Worm (Caenorhabditis elegans) whole organism, mixed stage, embryonic: Measurements from ENCODE around the gene ceh-83.
"Not testable (repeated sequence)": the region's sequence is repeated elsewhere in the genome, so short reads cannot be mapped to it uniquely, and the experiment has no call there.

ENCODE experiments used
- M03D4.4 ChIP-seq: sonication (generic microtip); optimal IDR thresholded peaks from 2 replicates; lab custom pipeline; 2017; ENCODE audit warnings: mild to moderate bottlenecking, missing genetic modification characterization, missing compliant biosample characterization
- bed-3 ChIP-seq: fragments of 200-800 bp; sonication (Bioruptor generic); optimal IDR thresholded peaks from 3 replicates; lab custom pipeline; 2018; ENCODE audit warnings: mild to moderate bottlenecking, missing genetic modification characterization, moderate library complexity, missing compliant biosample characterization
- ceh-39 ChIP-seq: fragments of 150-350 bp; optimal IDR thresholded peaks from 2 replicates; lab custom pipeline; 2014; ENCODE audit warnings: missing biosample characterization, missing genetic modification characterization
- ceh-43 ChIP-seq: fragments of 200-800 bp; sonication (Bioruptor generic); optimal IDR thresholded peaks from 2 replicates; lab custom pipeline; 2018; ENCODE audit warnings: mild to moderate bottlenecking, missing genetic modification characterization, moderate library complexity, missing compliant biosample characterization
- ceh-83 ChIP-seq: fragments of 200-800 bp; sonication (Bioruptor generic); optimal IDR thresholded peaks from 2 replicates; lab custom pipeline; 2018; ENCODE audit warnings: mild to moderate bottlenecking, missing genetic modification characterization, missing compliant biosample characterization
- ces-1 ChIP-seq: fragments of 150-350 bp; optimal IDR thresholded peaks from 2 replicates; lab custom pipeline; 2014; ENCODE audit warnings: missing biosample characterization, missing genetic modification reagents, missing genetic modification characterization
- cnd-1 ChIP-seq: fragments of 200-800 bp; sonication (Bioruptor generic); optimal IDR thresholded peaks from 2 replicates; lab custom pipeline; 2018; ENCODE audit warnings: mild to moderate bottlenecking, missing genetic modification characterization, missing compliant biosample characterization
- drap-1 ChIP-seq: fragments of 200-800 bp; sonication (Bioruptor generic); optimal IDR thresholded peaks from 3 replicates; lab custom pipeline; 2018; ENCODE audit warnings: mild to moderate bottlenecking, missing genetic modification characterization, missing compliant biosample characterization
- elt-1 ChIP-seq: sonication (generic microtip); optimal IDR thresholded peaks from 2 replicates; lab custom pipeline; 2017; ENCODE audit warnings: missing genetic modification characterization, mild to moderate bottlenecking, missing compliant biosample characterization, antibody characterized with exemption, moderate library complexity, borderline replicate concordance; ENCODE audit not compliant: insufficient read depth
- elt-3 ChIP-seq: fragments of 150-350 bp; optimal IDR thresholded peaks from 2 replicates; lab custom pipeline; 2014; ENCODE audit warnings: missing biosample characterization, missing genetic modification characterization
- flh-1 ChIP-seq: fragments of 200-800 bp; sonication (Bioruptor generic); optimal IDR thresholded peaks from 2 replicates; lab custom pipeline; 2018; ENCODE audit warnings: mild to moderate bottlenecking, missing genetic modification characterization, moderate library complexity, missing compliant biosample characterization
- ham-2 ChIP-seq: fragments of 200-800 bp; sonication (Bioruptor generic); optimal IDR thresholded peaks from 2 replicates; lab custom pipeline; 2018; ENCODE audit warnings: mild to moderate bottlenecking, missing genetic modification characterization, missing compliant biosample characterization
- hlh-1 ChIP-seq: fragments of 150-350 bp; optimal IDR thresholded peaks from 2 replicates; lab custom pipeline; 2014; ENCODE audit warnings: missing biosample characterization, missing genetic modification reagents, missing genetic modification characterization
- lin-13 ChIP-seq: fragments of 150-350 bp; optimal IDR thresholded peaks from 2 replicates; lab custom pipeline; 2014; ENCODE audit warnings: missing biosample characterization, missing genetic modification characterization
- lin-32 ChIP-seq: fragments of 200-800 bp; sonication (Bioruptor generic); optimal IDR thresholded peaks from 2 replicates; lab custom pipeline; 2018; ENCODE audit warnings: mild to moderate bottlenecking, missing genetic modification characterization, missing compliant biosample characterization
- lsy-2 ChIP-seq: fragments of 150-350 bp; optimal IDR thresholded peaks from 2 replicates; lab custom pipeline; 2014; ENCODE audit warnings: missing biosample characterization, missing genetic modification characterization
- mab-5 ChIP-seq: fragments of 150-350 bp; optimal IDR thresholded peaks from 2 replicates; lab custom pipeline; 2014; ENCODE audit warnings: missing biosample characterization, missing genetic modification characterization
- mep-1 ChIP-seq: fragments of 150-350 bp; optimal IDR thresholded peaks from 2 replicates; lab custom pipeline; 2017; ENCODE audit warnings: missing biosample characterization, missing genetic modification reagents, missing genetic modification characterization, inconsistent platforms
- mls-2 ChIP-seq: sonication (generic microtip); optimal IDR thresholded peaks from 2 replicates; lab custom pipeline; 2016; ENCODE audit warnings: mild to moderate bottlenecking, missing genetic modification characterization, moderate library complexity, missing compliant biosample characterization
- nhr-12 ChIP-seq: fragments of 150-350 bp; optimal IDR thresholded peaks from 2 replicates; lab custom pipeline; 2014; ENCODE audit warnings: missing biosample characterization, missing genetic modification characterization
- nhr-2 ChIP-seq: fragments of 150-350 bp; optimal IDR thresholded peaks from 2 replicates; lab custom pipeline; 2014; ENCODE audit warnings: missing biosample characterization, missing genetic modification characterization
- nhr-237 ChIP-seq: fragments of 150-350 bp; optimal IDR thresholded peaks from 2 replicates; lab custom pipeline; 2014; ENCODE audit warnings: missing biosample characterization, missing genetic modification characterization
- nhr-28 ChIP-seq: fragments of 150-350 bp; optimal IDR thresholded peaks from 2 replicates; lab custom pipeline; 2014; ENCODE audit warnings: missing biosample characterization, missing genetic modification characterization
- nhr-76 ChIP-seq: sonication (generic microtip); optimal IDR thresholded peaks from 2 replicates; lab custom pipeline; 2017; ENCODE audit warnings: missing biosample characterization, missing genetic modification characterization
- snpc-4 ChIP-seq: fragments of 150-350 bp; optimal IDR thresholded peaks from 2 replicates; lab custom pipeline; 2014; ENCODE audit warnings: missing biosample characterization, missing genetic modification characterization
- sptf-1 ChIP-seq: sonication (generic microtip); optimal IDR thresholded peaks from 2 replicates; lab custom pipeline; 2017; ENCODE audit warnings: mild to moderate bottlenecking, missing genetic modification characterization, moderate library complexity, missing compliant biosample characterization
- tbx-8 ChIP-seq: fragments of 200-800 bp; sonication (Bioruptor generic); optimal IDR thresholded peaks from 2 replicates; lab custom pipeline; 2018; ENCODE audit warnings: mild to moderate bottlenecking, missing genetic modification characterization, moderate library complexity, missing compliant biosample characterization
- unc-120 ChIP-seq: sonication (generic microtip); optimal IDR thresholded peaks from 2 replicates; lab custom pipeline; 2017; ENCODE audit warnings: missing genetic modification characterization, missing compliant biosample characterization; ENCODE audit not compliant: poor library complexity, severe bottlenecking
- unc-39 ChIP-seq: fragments of 150-350 bp; optimal IDR thresholded peaks from 2 replicates; lab custom pipeline; 2014; ENCODE audit warnings: missing biosample characterization, missing genetic modification characterization
- unc-62 ChIP-seq: fragments of 150-350 bp; optimal IDR thresholded peaks from 2 replicates; lab custom pipeline; 2014; ENCODE audit warnings: missing biosample characterization, missing genetic modification reagents, missing genetic modification characterization
- zip-8 ChIP-seq: fragments of 150-350 bp; optimal IDR thresholded peaks from 2 replicates; lab custom pipeline; 2014; ENCODE audit warnings: missing biosample characterization, missing genetic modification characterization

ceh-83 gene

DNA sequence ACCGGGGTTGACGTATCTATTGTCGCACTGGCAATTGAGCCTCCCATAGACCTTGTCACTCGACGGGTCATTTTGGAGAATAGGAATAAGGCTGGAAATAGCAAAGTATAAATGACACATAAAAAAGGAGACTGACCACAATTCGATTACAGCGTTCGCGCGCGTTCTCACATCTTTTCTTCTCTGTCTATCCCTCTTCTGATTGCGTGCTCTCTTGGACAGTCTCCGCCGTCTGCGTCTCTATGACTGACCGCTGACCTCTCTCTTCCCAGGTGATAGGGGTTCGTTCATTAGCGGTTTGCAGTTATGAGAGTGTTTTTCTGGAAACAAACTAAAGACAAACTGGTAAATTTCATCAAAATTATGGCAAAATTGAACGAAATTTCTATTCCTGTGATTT is at the start of gene ceh-83:
ceh-83 (minus strand) TSS at position 181 of the 400 bp plus-strand sequence.
- TF ChIP-seq cnd-1 (tag; lab: Kevin White, UChicago) (no peak), nhr-237 (no peak), zip-8 (tag; lab: Kevin White, UChicago) (no peak), nhr-12 (tag; lab: Kevin White, UChicago) (no peak), nhr-2 (tag; lab: Kevin White, UChicago) (no peak), sptf-1 (tag; lab: Kevin White, UChicago) (no peak), mep-1 (no peak), M03D4.4 (tag; lab: Kevin White, UChicago) (no peak), lin-13 (tag; lab: Kevin White, UChicago) (no peak), unc-120 (tag; lab: Kevin White, UChicago) (no peak), snpc-4 (tag; lab: Kevin White, UChicago) (no peak), hlh-1 (no peak), unc-39 (no peak), lsy-2 (tag; lab: Kevin White, UChicago) (no peak), nhr-76 (no peak), mab-5 (tag; lab: Kevin White, UChicago) (no peak), ceh-83 (GFP tag; lab: Kevin White, UChicago) (no peak), nhr-28 (tag; lab: Kevin White, UChicago) (no peak), unc-62 (no peak), drap-1 (no peak)
- TF ChIP-seq, all 35 proteins: peak for 0

DNA sequence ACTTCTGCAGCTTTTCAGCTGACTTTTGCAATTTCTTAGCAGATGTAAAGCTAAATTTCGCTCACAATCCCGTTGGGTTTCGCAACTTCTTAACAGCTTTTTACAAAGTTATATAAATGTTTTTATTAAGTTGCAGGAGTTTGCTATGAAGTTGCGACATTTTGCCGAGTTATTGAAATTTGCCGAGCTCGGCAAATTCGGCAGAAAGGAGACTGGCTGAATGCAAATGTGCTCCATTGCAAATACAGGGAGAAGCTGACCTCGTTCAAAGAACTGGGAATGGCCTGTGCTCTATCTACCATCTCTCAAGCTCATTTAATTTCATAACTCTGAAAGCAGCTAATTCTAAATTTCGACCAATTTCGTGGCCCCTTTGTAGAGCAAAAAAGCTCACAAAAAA is 48.5 kb upstream of the ceh-83 start, which contains the start of gene C08F1.11:
C08F1.11 (minus strand) TSS at position 101 of the 400 bp plus-strand sequence.
- TF ChIP-seq mab-5 (tag; lab: Kevin White, UChicago) (no peak), zip-8 (tag; lab: Kevin White, UChicago) (no peak), unc-120 (tag; lab: Kevin White, UChicago) (no peak), nhr-12 (tag; lab: Kevin White, UChicago) (no peak), elt-3 (tag; lab: Kevin White, UChicago) (no peak), nhr-2 (tag; lab: Kevin White, UChicago) (no peak), mls-2 (tag; lab: Kevin White, UChicago) (no peak), lin-13 (tag; lab: Kevin White, UChicago) (no peak), elt-1 (tag; lab: Kevin White, UChicago) (no peak), unc-62 (no peak), lin-32 (no peak), mep-1 (no peak), ham-2 (no peak), unc-39 (no peak), M03D4.4 (tag; lab: Kevin White, UChicago) (no peak), snpc-4 (tag; lab: Kevin White, UChicago) (no peak), lsy-2 (tag; lab: Kevin White, UChicago) (no peak), cnd-1 (tag; lab: Kevin White, UChicago) (no peak), ceh-43 (GFP tag; lab: Kevin White, UChicago) (no peak), hlh-1 (no peak)

DNA sequence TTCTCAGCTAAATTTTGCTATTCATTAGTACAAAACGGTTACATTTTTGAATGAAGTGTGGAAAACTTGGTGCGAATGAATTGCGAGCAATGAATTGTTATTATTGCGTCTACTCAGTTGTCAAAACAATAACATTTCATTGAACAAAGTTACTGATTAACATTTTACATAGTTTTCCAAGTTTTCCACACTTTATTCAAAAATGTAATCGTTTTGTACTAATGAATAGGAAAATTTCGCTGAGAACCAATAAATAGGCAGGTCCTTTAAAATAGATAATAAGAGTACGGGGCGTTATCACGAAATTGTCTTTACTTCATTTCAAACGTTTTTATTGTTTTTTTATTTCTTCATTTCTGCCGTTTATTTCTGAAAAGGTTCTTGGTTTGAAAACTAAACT is 46.1 kb upstream of the ceh-83 start, which contains the start of gene math-4:
math-4 (minus strand) TSS at position 101 of the 400 bp plus-strand sequence.
- TF ChIP-seq ham-2 (no peak), snpc-4 (tag; lab: Kevin White, UChicago) (no peak), elt-3 (tag; lab: Kevin White, UChicago) (no peak), ceh-39 (tag; lab: Kevin White, UChicago) (no peak), flh-1 (GFP tag; lab: Kevin White, UChicago) (no peak), mab-5 (tag; lab: Kevin White, UChicago) (no peak), nhr-76 (no peak), unc-120 (tag; lab: Kevin White, UChicago) (no peak)

DNA sequence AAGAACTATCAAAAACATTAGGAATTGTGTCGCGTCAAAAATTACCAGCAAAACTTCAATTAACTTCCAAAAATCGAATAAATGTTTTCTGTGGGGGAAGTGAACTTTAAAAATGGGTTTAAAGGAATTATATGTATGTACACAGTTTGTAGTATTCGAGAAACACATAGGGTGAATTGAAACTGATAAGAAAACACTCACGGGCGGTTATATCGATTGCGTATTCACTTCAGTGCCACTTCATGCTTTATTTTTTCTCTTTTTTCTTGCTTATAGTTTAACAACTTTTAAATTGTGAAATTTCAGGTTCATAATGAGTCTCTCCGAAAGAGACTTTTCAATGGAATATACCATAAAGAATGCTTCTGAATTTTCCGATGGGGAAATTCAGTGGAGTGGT is 38.9 kb upstream of the ceh-83 start, which contains the start of gene F36H5.14:
F36H5.14 (plus strand) TSS at position 301 of the 400 bp plus-strand sequence.
- not testable (repeated sequence) for TF ChIP-seq cnd-1 (tag; lab: Kevin White, UChicago); zip-8 (tag; lab: Kevin White, UChicago); ces-1 (GFP tag; lab: Kevin White, UChicago)

DNA sequence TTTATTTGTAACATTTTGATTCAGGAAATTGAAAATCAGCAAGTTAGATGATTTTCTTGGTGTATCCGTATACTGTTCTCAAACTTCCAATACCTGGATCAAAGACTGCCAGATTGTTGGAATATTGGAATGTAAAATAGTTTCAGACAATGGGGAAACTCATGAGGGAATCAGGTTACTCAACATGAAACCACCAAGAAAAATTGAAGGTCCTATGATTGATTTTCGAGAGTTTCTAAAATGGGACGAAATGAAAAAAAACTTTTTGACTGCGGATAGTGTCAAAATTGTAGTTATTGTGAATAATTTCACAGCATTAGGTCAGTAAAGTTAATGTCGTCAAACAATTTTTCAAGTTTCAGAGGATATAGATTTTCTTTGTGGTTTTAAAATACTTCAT is 35.5 kb upstream of the ceh-83 start, which contains the start of gene math-3:
math-3 (plus strand) TSS at position 301 of the 400 bp plus-strand sequence.
- TF ChIP-seq cnd-1 (tag; lab: Kevin White, UChicago) (no peak), bed-3 (GFP tag; lab: Kevin White, UChicago) (no peak), tbx-8 (GFP tag; lab: Kevin White, UChicago) (no peak), hlh-1 (no peak)
